Worm (Caenorhabditis elegans) whole organism, L4 larva: ENCODE measurements around the gene gcy-4.

Source experiments
- ZK546.5 ChIP-seq, 2 experiments: sonication (generic microtip); optimal IDR thresholded peaks; 2 replicates each; lab custom pipeline; 2017; ENCODE audit warnings: missing biosample characterization in 2 of 2, missing genetic modification characterization in 2 of 2
- ama-1 ChIP-seq: fragments of 150-350 bp; optimal IDR thresholded peaks from 2 replicates; lab custom pipeline; 2014; ENCODE audit warnings: inconsistent platforms, mixed read lengths
- ceh-82 ChIP-seq: sonication (generic microtip); optimal IDR thresholded peaks from 2 replicates; lab custom pipeline; 2017; ENCODE audit warnings: missing biosample characterization, missing genetic modification characterization
- daf-12 ChIP-seq: fragments of 150-350 bp; optimal IDR thresholded peaks from 2 replicates; lab custom pipeline; 2014; ENCODE audit warnings: missing biosample characterization, missing genetic modification reagents, missing genetic modification characterization
- fos-1 ChIP-seq: fragments of 150-350 bp; optimal IDR thresholded peaks from 2 replicates; lab custom pipeline; 2014; ENCODE audit warnings: missing biosample characterization, missing genetic modification characterization
- lsy-2 ChIP-seq, 2 experiments: fragments of 150-350 bp in 1 of 2; sonication (generic microtip) in 1 of 2; optimal IDR thresholded peaks; 2 replicates each; lab custom pipeline; 2014 to 2017; ENCODE audit warnings: missing biosample characterization in 2 of 2, missing genetic modification characterization in 2 of 2
- madf-5 ChIP-seq, 2 experiments: fragments of 200-800 bp; sonication (Bioruptor generic); IDR thresholded peaks; 2 replicates each; pipeline ENCODE4 v1.3.6; 2022; ENCODE audit warnings: missing compliant biosample characterization in 2 of 2, missing genetic modification characterization in 2 of 2
- nhr-10 ChIP-seq: fragments of 150-350 bp; optimal IDR thresholded peaks from 2 replicates; lab custom pipeline; 2014; ENCODE audit warnings: missing biosample characterization, missing genetic modification characterization
- unc-62 ChIP-seq, 3 experiments: fragments of 150-350 bp in 1 of 3; sonication (generic microtip); optimal IDR thresholded peaks in 2 of 3; peaks in 1 of 3; 1 replicate in 1 of 3; 2 replicates in 2 of 3; lab custom pipeline; 2014 to 2017; ENCODE audit warnings: missing biosample characterization in 3 of 3, missing genetic modification characterization in 3 of 3, missing genetic modification reagents in 3 of 3, missing genotype in 1 of 3
- zag-1 ChIP-seq: fragments of 150-350 bp; optimal IDR thresholded peaks from 2 replicates; lab custom pipeline; 2014; ENCODE audit warnings: missing biosample characterization, missing genetic modification characterization

DNA sequence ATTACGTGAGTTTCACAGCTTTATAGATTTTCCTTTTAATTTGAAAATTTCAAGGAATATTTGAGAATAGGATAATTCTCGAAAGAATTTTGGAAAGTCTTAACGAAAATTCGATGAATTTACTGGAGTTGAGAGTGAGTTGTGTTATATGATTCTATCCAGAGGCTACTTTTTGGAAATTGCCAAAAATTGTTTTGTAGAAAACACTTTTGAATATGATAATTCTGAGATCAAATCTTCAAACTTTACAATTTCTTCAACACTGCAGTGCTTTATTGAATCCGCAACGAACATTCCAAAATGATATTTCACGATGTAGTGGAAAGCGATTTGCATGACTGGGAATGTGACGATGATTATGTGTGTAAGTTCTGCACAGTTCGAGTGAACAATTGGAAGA is 43.3 kb upstream of the gcy-4 start, which contains the start of gene C07E3.8:
- TF ChIP-seq madf-5 (GFP tag; IDR thresholded peaks at IDR 0.05; lab: Robert Waterston, UW) (no peak), zag-1 (tag; lab: Kevin White, UChicago) (no peak), fos-1 (tag; lab: Kevin White, UChicago) (no peak), unc-62 (GFP tag; optimal IDR thresholded peaks at IDR 0.05 in 1 of 2; lab: Kevin White, UChicago) (no peak), unc-62 (tag; optimal IDR thresholded peaks at IDR 0.05; lab: Kevin White, UChicago) (no peak), ama-1 (no peak), nhr-10 (tag; lab: Kevin White, UChicago) (no peak), ceh-82 (tag; lab: Kevin White, UChicago) (no peak), daf-12 (tag; lab: Kevin White, UChicago) (no peak), lsy-2 (tag; optimal IDR thresholded peaks at IDR 0.05; lab: Kevin White, UChicago) (no peak), ZK546.5 (tag; optimal IDR thresholded peaks at IDR 0.05; lab: Kevin White, UChicago) (no peak)
